Worm (Caenorhabditis elegans): ENCODE results near the gene C06E1.1.

Gene C06E1.1

ce11 chrIII:8588592-8589153 lies 17.0 kb upstream of the C06E1.1 start, which contains the start of gene glr-1:
TSS of gene glr-1 (minus strand) at chrIII:8588642.
- TF ChIP-seq W03F9.2 (tag; optimal IDR thresholded peaks at IDR 0.05) = no peak
- TF ChIP-seq dao-5 (tag; optimal IDR thresholded peaks at IDR 0.05) = no peak
- TF ChIP-seq him-1 (tag; optimal IDR thresholded peaks at IDR 0.05) = no peak

- no peak for TF ChIP-seq dao-5 (tag; optimal IDR thresholded peaks at IDR 0.05)
- TF ChIP-seq him-1 (tag; optimal IDR thresholded peaks at IDR 0.05) = no peak
- TF ChIP-seq W03F9.2 (tag; optimal IDR thresholded peaks at IDR 0.05) = no peak
Measured at ce11 chrIII:8589195-8589594, 16.4 kb upstream of the C06E1.1 start, which contains the start of gene fip-3. TSS of gene fip-3 (minus strand) at chrIII:8589488.

DNA sequence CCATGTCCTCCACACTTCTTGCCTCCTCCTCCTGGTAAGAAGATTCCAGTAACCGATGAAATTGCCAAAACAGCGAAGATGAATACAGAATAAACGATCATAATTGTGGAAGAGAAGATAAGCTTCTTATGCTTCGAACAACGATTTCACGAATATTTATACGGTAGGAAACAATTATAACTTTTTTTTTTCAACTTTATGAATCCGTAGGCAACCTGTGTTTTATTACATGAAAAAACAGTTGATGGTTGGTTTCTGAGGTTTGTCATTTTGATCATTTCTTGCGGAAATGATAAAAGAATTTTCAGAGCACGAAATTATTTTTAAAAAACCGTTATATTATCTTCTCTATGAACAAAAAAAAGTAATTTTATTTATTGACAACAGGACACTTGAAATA lies 14.8 kb upstream of the C06E1.1 start, which contains the start of gene fipr-16:
Gene fipr-16, minus strand, starts transcription at position 101 of the 400 bp plus-strand sequence.
- TF ChIP-seq W03F9.2 (tag; optimal IDR thresholded peaks at IDR 0.05) (no peak), him-1 (tag; optimal IDR thresholded peaks at IDR 0.05) (no peak), dao-5 (tag; optimal IDR thresholded peaks at IDR 0.05) (no peak)

- TF ChIP-seq W03F9.2 (tag; optimal IDR thresholded peaks at IDR 0.05) (no peak), dao-5 (tag; optimal IDR thresholded peaks at IDR 0.05) (no peak), him-1 (tag; optimal IDR thresholded peaks at IDR 0.05) (no peak)
Measured at ce11 chrIII:8593620-8594019, 12.0 kb upstream of the C06E1.1 start, which contains the start of gene C06E1.7. TSS of gene C06E1.7 (minus strand) at chrIII:8593720.

DNA sequence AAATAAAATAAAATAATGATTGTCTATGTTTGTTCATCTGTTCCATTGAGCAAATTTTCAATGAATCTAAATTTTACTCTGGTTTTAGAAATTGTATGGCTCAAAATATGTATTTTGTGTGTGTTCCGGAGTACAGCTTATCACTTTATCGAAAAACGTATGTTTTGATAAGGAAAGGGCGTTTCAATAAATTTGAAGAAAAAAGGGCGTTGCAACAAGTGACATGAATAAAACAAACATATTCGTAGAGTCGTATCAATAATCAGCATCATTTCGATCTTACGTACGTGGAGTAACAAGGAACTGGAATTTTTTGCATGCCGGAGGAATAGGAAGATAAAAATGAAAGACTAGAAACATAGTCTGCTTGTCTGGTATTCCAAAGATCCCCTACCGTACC lies 11.5 kb upstream of the C06E1.1 start:
- TF ChIP-seq W03F9.2 (tag; optimal IDR thresholded peaks at IDR 0.05) (no peak), him-1 (tag; optimal IDR thresholded peaks at IDR 0.05) (no peak), dao-5 (tag; optimal IDR thresholded peaks at IDR 0.05) (no peak)

- no peak for TF ChIP-seq dao-5 (tag; optimal IDR thresholded peaks at IDR 0.05)
Measured at ce11 chrIII:8596692-8597091, 8.9 kb upstream of the C06E1.1 start.

DNA sequence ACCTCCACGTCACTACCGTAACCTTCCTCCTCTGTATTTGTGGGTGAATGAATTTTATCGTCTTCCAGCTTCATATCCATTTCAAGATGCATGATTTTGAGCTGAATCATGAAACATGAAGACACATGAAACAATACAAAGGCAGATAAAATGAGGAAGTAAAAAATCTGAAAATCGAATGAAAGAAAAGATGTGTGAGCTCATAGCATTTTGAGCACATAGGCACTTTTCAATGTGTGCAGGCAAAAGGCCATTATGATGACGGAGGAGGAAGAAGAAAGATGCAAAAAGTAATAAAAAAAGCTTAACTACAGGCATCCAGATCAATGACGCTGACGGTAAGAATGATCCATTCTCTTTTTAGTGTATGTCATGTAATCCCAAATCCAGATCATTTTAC lies 7.9 kb upstream of the C06E1.1 start, which contains the start of gene ztf-30:
Gene ztf-30, minus strand, starts transcription at position 101 of the 400 bp plus-strand sequence.
- no peak for TF ChIP-seq W03F9.2 (tag; optimal IDR thresholded peaks at IDR 0.05)
- no peak for TF ChIP-seq him-1 (tag; optimal IDR thresholded peaks at IDR 0.05)
- no peak for TF ChIP-seq dao-5 (tag; optimal IDR thresholded peaks at IDR 0.05)

- TF ChIP-seq him-1 (tag; optimal IDR thresholded peaks at IDR 0.05) (no peak), W03F9.2 (tag; optimal IDR thresholded peaks at IDR 0.05) (no peak)
Measured at ce11 chrIII:8598961-8599360, 6.7 kb upstream of the C06E1.1 start.

DNA sequence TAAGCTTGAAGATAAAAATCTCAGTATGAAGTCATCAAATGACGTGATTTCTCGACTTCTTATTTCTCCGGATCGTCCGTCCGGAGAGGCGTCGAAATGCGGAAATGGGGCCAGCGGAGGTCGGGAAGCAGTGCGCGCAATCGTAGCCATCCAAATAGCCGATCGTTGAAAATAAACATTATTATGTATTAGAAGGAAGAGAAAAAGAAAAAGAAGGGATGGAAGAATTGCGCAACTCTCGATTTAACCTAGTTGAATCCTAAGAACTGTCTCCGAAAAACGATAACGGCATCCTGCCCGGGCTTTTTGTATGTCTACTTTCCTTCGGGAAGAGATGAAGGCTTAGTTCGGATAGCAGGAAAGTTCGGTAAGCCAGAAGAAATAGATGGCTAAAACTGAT lies 3.5 kb upstream of the C06E1.1 start:
- TF ChIP-seq W03F9.2 (tag; optimal IDR thresholded peaks at IDR 0.05) (no peak), dao-5 (tag; optimal IDR thresholded peaks at IDR 0.05) (no peak), him-1 (tag; optimal IDR thresholded peaks at IDR 0.05) (no peak)

DNA sequence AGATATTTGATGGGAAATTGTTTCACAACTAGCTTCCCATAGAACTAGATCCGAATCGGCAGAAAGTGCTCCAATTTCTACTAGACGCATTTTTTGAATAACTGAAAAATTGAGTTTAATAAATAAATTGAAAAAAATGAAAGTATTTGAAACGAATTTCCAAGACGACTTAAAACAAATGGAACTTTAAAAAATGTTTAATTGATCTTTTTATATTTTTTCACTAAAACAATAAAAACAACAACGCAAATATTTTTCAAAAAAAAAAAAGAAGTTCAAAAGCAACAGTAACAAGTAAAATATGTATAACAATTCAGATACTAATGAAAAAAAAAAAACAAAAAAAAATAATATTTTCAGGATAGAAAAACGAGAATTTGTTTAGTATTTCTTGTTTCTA lies 4.1 kb downstream of the C06E1.1 start, which contains the start of gene C06E1.9:
Gene C06E1.9, minus strand, starts transcription at position 101 of the 400 bp plus-strand sequence.
- TF ChIP-seq W03F9.2 (tag; optimal IDR thresholded peaks at IDR 0.05) (no peak), dao-5 (tag; optimal IDR thresholded peaks at IDR 0.05) (no peak), him-1 (tag; optimal IDR thresholded peaks at IDR 0.05) (no peak)

- TF ChIP-seq him-1 (tag; optimal IDR thresholded peaks at IDR 0.05) = no peak
- no peak for TF ChIP-seq dao-5 (tag; optimal IDR thresholded peaks at IDR 0.05)
Measured at ce11 chrIII:8611282-8611681, 5.7 kb downstream of the C06E1.1 start.

ce11 chrIII:8613573-8613972 lies 7.9 kb downstream of the C06E1.1 start:
- TF ChIP-seq dao-5 (tag; optimal IDR thresholded peaks at IDR 0.05) (no peak), him-1 (tag; optimal IDR thresholded peaks at IDR 0.05) (no peak), W03F9.2 (tag; optimal IDR thresholded peaks at IDR 0.05) (no peak)

- TF ChIP-seq dao-5 (tag; optimal IDR thresholded peaks at IDR 0.05) (no peak), W03F9.2 (tag; optimal IDR thresholded peaks at IDR 0.05) (no peak), him-1 (tag; optimal IDR thresholded peaks at IDR 0.05) (no peak)
Measured at ce11 chrIII:8614490-8614889, 8.9 kb downstream of the C06E1.1 start, which contains the start of gene rha-2. TSS of gene rha-2 (minus strand) at chrIII:8614569.

ce11 chrIII:8616587-8616986 lies 11.0 kb downstream of the C06E1.1 start, which contains the start of gene C06E1.11:
TSS of gene C06E1.11 (minus strand) at chrIII:8616687.
- TF ChIP-seq W03F9.2 (tag; optimal IDR thresholded peaks at IDR 0.05) = no peak

DNA sequence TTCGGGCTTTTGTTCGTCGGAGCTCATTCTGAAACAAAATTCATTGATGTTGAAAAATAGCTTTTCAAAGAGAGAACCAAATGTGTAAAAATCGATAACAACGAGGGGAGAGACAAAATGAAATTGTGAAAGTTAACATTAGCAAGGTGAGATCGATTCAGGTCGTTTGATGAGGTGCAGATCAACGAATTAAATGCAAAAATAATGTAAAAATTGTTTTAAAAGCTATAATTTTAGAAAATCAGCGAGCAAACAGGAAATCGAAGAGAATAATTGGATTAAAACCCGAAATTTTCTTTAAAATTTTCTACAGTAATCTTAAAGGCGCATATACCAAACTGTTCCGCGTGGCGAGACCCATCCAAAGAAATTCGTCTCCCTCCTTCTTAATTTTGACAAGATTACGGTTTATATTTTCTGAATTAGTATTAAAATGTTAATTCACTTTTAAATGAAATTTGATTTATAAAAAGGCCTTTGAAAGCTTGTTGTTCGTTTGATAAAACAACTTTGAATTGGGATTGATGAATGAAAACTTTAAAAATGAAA lies 12.9 kb downstream of the C06E1.1 start, which contains the start of gene C13G5.2:
Gene C13G5.2, minus strand, starts transcription at position 51 of the 549 bp plus-strand sequence.
- TF ChIP-seq W03F9.2 (tag; optimal IDR thresholded peaks at IDR 0.05) = peak; percentile 37
- TF ChIP-seq him-1 (tag; optimal IDR thresholded peaks at IDR 0.05) = no peak
- TF ChIP-seq dao-5 (tag; optimal IDR thresholded peaks at IDR 0.05) = no peak

Measured in whole organism, L4/young adult.